Worm (Caenorhabditis elegans): Measurements from ENCODE around the gene F54D5.3.

The F54D5.3 gene

ce11 chrII:11602387-11602960, 30.9 kb downstream of the F54D5.3 start:
- no peak for TF ChIP-seq hmg-4 (GFP tag; optimal IDR thresholded peaks at IDR 0.05)
- no peak for TF ChIP-seq pes-1 (GFP tag; IDR thresholded peaks at IDR 0.05)
- no peak for TF ChIP-seq tbx-11 (GFP tag; IDR thresholded peaks at IDR 0.05)
- no peak for TF ChIP-seq tra-4 (tag; optimal IDR thresholded peaks at IDR 0.05)
- no peak for TF ChIP-seq hmbx-1 (tag; optimal IDR thresholded peaks at IDR 0.05)
- TF ChIP-seq ama-1 (optimal IDR thresholded peaks at IDR 0.05), result no peak

ce11 chrII:11604613-11605012, 33.0 kb downstream of the F54D5.3 start:
- TF ChIP-seq tbx-37 (GFP tag; conservative IDR thresholded peaks at IDR 0.05), result no peak
- TF ChIP-seq aly-1 (tag; optimal IDR thresholded peaks at IDR 0.05), result no peak
- TF ChIP-seq F13C5.2 (tag; optimal IDR thresholded peaks at IDR 0.05), result no peak
- TF ChIP-seq scrt-1 (GFP tag; IDR thresholded peaks at IDR 0.05), result no peak
- no peak for TF ChIP-seq ceh-13 (GFP tag; optimal IDR thresholded peaks at IDR 0.05)
- TF ChIP-seq hnd-1 (tag; optimal IDR thresholded peaks at IDR 0.05), result no peak
- no peak for TF ChIP-seq tra-4 (tag; optimal IDR thresholded peaks at IDR 0.05)
- no peak for TF ChIP-seq sea-1 (GFP tag; conservative IDR thresholded peaks at IDR 0.05)

ce11 chrII:11611462-11611861, 39.9 kb downstream of the F54D5.3 start:
- TF ChIP-seq hnd-1 (tag; optimal IDR thresholded peaks at IDR 0.05), result no peak
- TF ChIP-seq tra-4 (tag; optimal IDR thresholded peaks at IDR 0.05), result no peak
- no peak for TF ChIP-seq tbx-37 (GFP tag; conservative IDR thresholded peaks at IDR 0.05)
- TF ChIP-seq hmbx-1 (tag; optimal IDR thresholded peaks at IDR 0.05), result no peak

- TF ChIP-seq flt-1 (GFP tag; IDR thresholded peaks at IDR 0.05) (no peak), ceh-36 (tag; optimal IDR thresholded peaks at IDR 0.05) (no peak), pes-1 (GFP tag; IDR thresholded peaks at IDR 0.05) (no peak), tra-4 (tag; optimal IDR thresholded peaks at IDR 0.05) (no peak), hmbx-1 (tag; optimal IDR thresholded peaks at IDR 0.05) (no peak), scrt-1 (GFP tag; IDR thresholded peaks at IDR 0.05) (no peak)
Observed at ce11 chrII:11612034-11612723, 40.6 kb downstream of the F54D5.3 start, which contains the start of gene F07A11.5. TSS of gene F07A11.5 (plus strand) at chrII:11612300.

ce11 chrII:11614103-11614857, 42.7 kb downstream of the F54D5.3 start:
- TF ChIP-seq ceh-36 (tag; optimal IDR thresholded peaks at IDR 0.05) (peak; percentile 9), hmg-4 (GFP tag; optimal IDR thresholded peaks at IDR 0.05) (no peak)

- TF ChIP-seq hmg-4 (GFP tag; optimal IDR thresholded peaks at IDR 0.05) (no peak), sea-1 (GFP tag; conservative IDR thresholded peaks at IDR 0.05) (no peak)
Observed at ce11 chrII:11616333-11616942, 44.8 kb downstream of the F54D5.3 start.

ce11 chrII:11617715-11618114, 46.1 kb downstream of the F54D5.3 start:
- no peak for TF ChIP-seq scrt-1 (GFP tag; IDR thresholded peaks at IDR 0.05)
- TF ChIP-seq ceh-13 (GFP tag; optimal IDR thresholded peaks at IDR 0.05), result no peak
- TF ChIP-seq hmbx-1 (tag; optimal IDR thresholded peaks at IDR 0.05), result no peak
- TF ChIP-seq ets-7 (tag; optimal IDR thresholded peaks at IDR 0.05), result no peak
- TF ChIP-seq tra-4 (tag; optimal IDR thresholded peaks at IDR 0.05), result no peak
- no peak for TF ChIP-seq hnd-1 (tag; optimal IDR thresholded peaks at IDR 0.05)
- TF ChIP-seq B0310.2 (tag; optimal IDR thresholded peaks at IDR 0.05), result no peak

- no peak for TF ChIP-seq aly-1 (tag; optimal IDR thresholded peaks at IDR 0.05)
- TF ChIP-seq hmg-4 (GFP tag; optimal IDR thresholded peaks at IDR 0.05), result no peak
- no peak for TF ChIP-seq F13C5.2 (tag; optimal IDR thresholded peaks at IDR 0.05)
- TF ChIP-seq pes-1 (GFP tag; IDR thresholded peaks at IDR 0.05), result peak; percentile 3; the same call in 1 of the 2 replicates
Observed at ce11 chrII:11619171-11619570, 47.6 kb downstream of the F54D5.3 start.

- peak; percentile 70 for TF ChIP-seq B0310.2 (tag; optimal IDR thresholded peaks at IDR 0.05)
- no peak for TF ChIP-seq hmg-4 (GFP tag; optimal IDR thresholded peaks at IDR 0.05)
- peak; percentile 9; the same call in 1 of the 2 replicates for TF ChIP-seq pes-1 (GFP tag; IDR thresholded peaks at IDR 0.05)
- no peak for TF ChIP-seq tra-4 (tag; optimal IDR thresholded peaks at IDR 0.05)
- no peak for TF ChIP-seq aly-1 (tag; optimal IDR thresholded peaks at IDR 0.05)
- TF ChIP-seq flt-1 (GFP tag; IDR thresholded peaks at IDR 0.05), result no peak
- TF ChIP-seq ama-1 (optimal IDR thresholded peaks at IDR 0.05), result no peak
- no peak for TF ChIP-seq ceh-36 (tag; optimal IDR thresholded peaks at IDR 0.05)
- TF ChIP-seq hnd-1 (tag; optimal IDR thresholded peaks at IDR 0.05), result no peak
- no peak for TF ChIP-seq hmbx-1 (tag; optimal IDR thresholded peaks at IDR 0.05)
- no peak for TF ChIP-seq F13C5.2 (tag; optimal IDR thresholded peaks at IDR 0.05)
- TF ChIP-seq tbx-11 (GFP tag; IDR thresholded peaks at IDR 0.05), result no peak
- no peak for TF ChIP-seq ceh-13 (GFP tag; optimal IDR thresholded peaks at IDR 0.05)
- no peak for TF ChIP-seq tbx-37 (GFP tag; conservative IDR thresholded peaks at IDR 0.05)
- TF ChIP-seq scrt-1 (GFP tag; IDR thresholded peaks at IDR 0.05), result no peak
- no peak for TF ChIP-seq sea-1 (GFP tag; conservative IDR thresholded peaks at IDR 0.05)
Observed at ce11 chrII:11619895-11620439, 48.4 kb downstream of the F54D5.3 start.
